Fruit fly (Drosophila melanogaster) whole organism, wandering third instar larva: ENCODE results near the gene GstD8.

ENCODE experiments used
- Abd-B ChIP-seq: fragments of >200 bp; optimal IDR thresholded peaks from 2 replicates; lab custom pipeline; 2017; ENCODE audit warnings: missing biosample characterization, missing genetic modification characterization
- Mio ChIP-seq: sonication (Bioruptor generic); optimal IDR thresholded peaks from 2 replicates; lab custom pipeline; 2016; ENCODE audit warnings: missing biosample characterization, missing genetic modification characterization
- Sp1 ChIP-seq: fragments of 200-800 bp; sonication (Bioruptor generic); optimal IDR thresholded peaks from 3 replicates; lab custom pipeline; 2019; ENCODE audit warnings: missing biosample characterization, mild to moderate bottlenecking, missing genetic modification characterization, moderate library complexity
- Vsx2 ChIP-seq: fragments of 200-300, 225-300 bp; sonication (Bioruptor generic); optimal IDR thresholded peaks from 2 replicates; lab custom pipeline; 2018; ENCODE audit warnings: missing biosample characterization, missing genetic modification characterization; ENCODE audit not compliant: partially characterized antibody
- dmrt93B ChIP-seq: fragments of 200-800 bp; sonication (Bioruptor generic); optimal IDR thresholded peaks from 2 replicates; lab custom pipeline; 2018; ENCODE audit warnings: missing biosample characterization, mild to moderate bottlenecking, missing genetic modification characterization
- foxo ChIP-seq, 2 experiments: fragments of 200-800 bp; sonication (Bioruptor generic); optimal IDR thresholded peaks; 2 replicates in 1 of 2; 3 replicates in 1 of 2; lab custom pipeline; 2016 to 2017; ENCODE audit warnings: missing biosample characterization in 2 of 2, missing genetic modification characterization in 2 of 2
- psq ChIP-seq: fragments of 200-800 bp; sonication (Bioruptor generic); optimal IDR thresholded peaks from 3 replicates; lab custom pipeline; 2017; ENCODE audit warnings: missing biosample characterization, mild to moderate bottlenecking, missing genetic modification characterization, moderate library complexity

dm6 chr3R:12345989-12346388, 33.8 kb upstream of the GstD8 start:
- no peak for TF ChIP-seq Sp1
- no peak for TF ChIP-seq psq
- no peak for TF ChIP-seq Mio (GFP tag; lab: Kevin White, UChicago)
- TF ChIP-seq foxo (GFP tag; optimal IDR thresholded peaks at IDR 0.05; lab: Kevin White, UChicago): peak in 1 of 2 experiments; percentile 27
- no peak for TF ChIP-seq Vsx2 (GFP tag; lab: Kevin White, UChicago)
- no peak for TF ChIP-seq Abd-B (GFP tag; lab: Kevin White, UChicago)
- no peak for TF ChIP-seq dmrt93B (GFP tag; lab: Kevin White, UChicago)
